Worm (Caenorhabditis elegans) whole organism, L4 larva: ENCODE data around the gene par-3.

Experiments
- ceh-28 ChIP-seq: fragments of 150-350 bp; optimal IDR thresholded peaks from 2 replicates; lab custom pipeline; 2014; ENCODE audit warnings: missing biosample characterization, missing genetic modification reagents, missing genetic modification characterization
- ctbp-1 ChIP-seq: fragments of 200-800 bp; sonication (Bioruptor generic); IDR thresholded peaks from 2 replicates; pipeline ENCODE4 v1.3.6; 2022; ENCODE audit warnings: missing genetic modification reagents, missing genetic modification characterization, missing compliant biosample characterization
- fkh-10 ChIP-seq: fragments of 150-350 bp; optimal IDR thresholded peaks from 2 replicates; lab custom pipeline; 2014; ENCODE audit warnings: missing biosample characterization, missing genetic modification reagents, missing genetic modification characterization
- lin-39 ChIP-seq: fragments of 150-350 bp; optimal IDR thresholded peaks from 2 replicates; lab custom pipeline; 2014; ENCODE audit warnings: missing biosample characterization, missing genetic modification reagents, missing genetic modification characterization

- no peak for TF ChIP-seq lin-39 (tag; lab: Kevin White, UChicago)
- no peak for TF ChIP-seq ctbp-1 (GFP tag; lab: Robert Waterston, UW)
- TF ChIP-seq fkh-10 (GFP tag; lab: Kevin White, UChicago): no peak
- no peak for TF ChIP-seq ceh-28 (tag; lab: Kevin White, UChicago)
Observed at ce11 chrIII:5711881-5712643, 48.0 kb downstream of the par-3 start.
